Fruit fly (Drosophila melanogaster) whole organism, embryonic: ENCODE results near the gene bwa.

Source experiments
- Aef1 ChIP-seq: fragments of 200-800 bp; sonication (Bioruptor generic); IDR thresholded peaks from 3 replicates; pipeline ENCODE4 v1.3.6; 2022; ENCODE audit warnings: missing biosample characterization, missing genetic modification characterization
- BtbVII ChIP-seq: fragments of 200-800 bp; sonication (Bioruptor generic); optimal IDR thresholded peaks from 3 replicates; lab custom pipeline; 2017; ENCODE audit warnings: missing biosample characterization, mild to moderate bottlenecking, missing genetic modification characterization
- CG11723 ChIP-seq: fragments of 200-800 bp; sonication (Bioruptor generic); optimal IDR thresholded peaks from 2 replicates; lab custom pipeline; 2017; ENCODE audit warnings: missing biosample characterization, mild to moderate bottlenecking, missing genetic modification characterization
- CG12769 ChIP-seq: fragments of 200-800 bp; sonication (Bioruptor generic); optimal IDR thresholded peaks from 2 replicates; lab custom pipeline; 2019; ENCODE audit warnings: missing biosample characterization, mild to moderate bottlenecking, missing genetic modification characterization, moderate library complexity
- CG13424 ChIP-seq: fragments of 200-800 bp; sonication (Bioruptor generic); optimal IDR thresholded peaks from 2 replicates; lab custom pipeline; 2019; ENCODE audit warnings: missing biosample characterization, mild to moderate bottlenecking, missing genetic modification characterization, moderate library complexity
- CG15011 ChIP-seq: fragments of 200-800 bp; sonication (Bioruptor generic); optimal IDR thresholded peaks from 3 replicates; lab custom pipeline; 2018; ENCODE audit warnings: missing biosample characterization, mild to moderate bottlenecking, missing genetic modification characterization
- CG17612 ChIP-seq: fragments of 200-800 bp; sonication (Bioruptor generic); IDR thresholded peaks from 2 replicates; pipeline ENCODE4 v1.3.6; 2022; ENCODE audit warnings: missing biosample characterization, missing genetic modification characterization
- CG18011 ChIP-seq: fragments of 200-800 bp; sonication (Bioruptor generic); optimal IDR thresholded peaks from 2 replicates; lab custom pipeline; 2017; ENCODE audit warnings: missing biosample characterization, missing genetic modification characterization, mild to moderate bottlenecking, moderate library complexity, missing genotype
- CG2120 ChIP-seq: fragments of 200-800 bp; sonication (Bioruptor generic); optimal IDR thresholded peaks from 3 replicates; lab custom pipeline; 2016; ENCODE audit warnings: missing biosample characterization, missing genetic modification characterization
- CG32772 ChIP-seq: fragments of 200-800 bp; sonication (Bioruptor generic); IDR thresholded peaks from 2 replicates; pipeline ENCODE4 v1.3.6; 2022; ENCODE audit warnings: missing biosample characterization, missing genetic modification characterization
- CG43689 ChIP-seq: fragments of 200-800 bp; sonication (Bioruptor generic); IDR thresholded peaks from 2 replicates; pipeline ENCODE4 v1.3.6; 2022; ENCODE audit warnings: missing biosample characterization, missing genetic modification characterization
- CG4707 ChIP-seq: fragments of 200-800 bp; sonication (Bioruptor generic); optimal IDR thresholded peaks from 2 replicates; lab custom pipeline; 2018; ENCODE audit warnings: missing biosample characterization, mild to moderate bottlenecking, missing genetic modification characterization, moderate library complexity
- CG5180 ChIP-seq: fragments of 200-800 bp; sonication (Bioruptor generic); optimal IDR thresholded peaks from 3 replicates; lab custom pipeline; 2017; ENCODE audit warnings: missing biosample characterization, missing genetic modification characterization, mild to moderate bottlenecking, moderate library complexity, missing genetic modification reagents
- CG8281 ChIP-seq: fragments of 200-800 bp; sonication (Bioruptor generic); optimal IDR thresholded peaks from 2 replicates; lab custom pipeline; 2018; ENCODE audit warnings: missing biosample characterization, mild to moderate bottlenecking, missing genetic modification characterization, moderate library complexity
- CG9437 ChIP-seq: fragments of 200-800 bp; sonication (Bioruptor generic); optimal IDR thresholded peaks from 2 replicates; lab custom pipeline; 2018; ENCODE audit warnings: missing biosample characterization, mild to moderate bottlenecking, missing genetic modification characterization
- CG9727 ChIP-seq: fragments of 200-800 bp; sonication (Bioruptor generic); optimal IDR thresholded peaks from 3 replicates; lab custom pipeline; 2017; ENCODE audit warnings: missing biosample characterization, mild to moderate bottlenecking, missing genetic modification characterization
- CG9797 ChIP-seq: fragments of 200-800 bp; sonication (Bioruptor generic); optimal IDR thresholded peaks from 3 replicates; lab custom pipeline; 2018; ENCODE audit warnings: missing biosample characterization, mild to moderate bottlenecking, missing genetic modification characterization
- E2f1 ChIP-seq: fragments of 200-800 bp; sonication (Bioruptor generic); IDR thresholded peaks from 2 replicates; pipeline ENCODE4 v1.3.6; 2022; ENCODE audit warnings: missing biosample characterization, missing genetic modification characterization
- H15 ChIP-seq: fragments of 200-800 bp; sonication (Bioruptor generic); IDR thresholded peaks from 3 replicates; pipeline ENCODE4 v1.3.6; 2022; ENCODE audit warnings: missing biosample characterization, missing genetic modification characterization
- HLHmδ ChIP-seq: fragments of 200-800 bp; sonication (Bioruptor generic); optimal IDR thresholded peaks from 2 replicates; lab custom pipeline; 2018; ENCODE audit warnings: missing biosample characterization, mild to moderate bottlenecking, missing genetic modification characterization, moderate library complexity
- MBD-R2 ChIP-seq: fragments of 200-800 bp; sonication (Bioruptor generic); IDR thresholded peaks from 2 replicates; pipeline ENCODE4 v1.3.6; 2022; ENCODE audit warnings: missing biosample characterization, missing genetic modification characterization
- MTF-1 ChIP-seq: fragments of 200-800 bp; sonication (Bioruptor generic); optimal IDR thresholded peaks from 2 replicates; lab custom pipeline; 2018; ENCODE audit warnings: missing biosample characterization, mild to moderate bottlenecking, missing genetic modification characterization, borderline replicate concordance
- NFAT ChIP-seq: fragments of 200-800 bp; sonication (Bioruptor generic); IDR thresholded peaks from 2 replicates; pipeline ENCODE4 v1.3.6; 2022; ENCODE audit warnings: missing biosample characterization, missing genetic modification characterization
- NK7.1 ChIP-seq: fragments of 200-800 bp; sonication (Bioruptor generic); optimal IDR thresholded peaks from 3 replicates; lab custom pipeline; 2016; ENCODE audit warnings: missing biosample characterization, missing genetic modification characterization
- Sin3A ChIP-seq: fragments of >200 bp; optimal IDR thresholded peaks from 2 replicates; lab custom pipeline; 2018
- Stat92E ChIP-seq, 3 experiments: fragments of >200 bp in 2 of 3; fragments of 200-800 bp in 1 of 3; sonication (Bioruptor generic) in 1 of 3; optimal IDR thresholded peaks; 2 replicates each; lab custom pipeline; 2017 to 2019; ENCODE audit warnings: missing biosample characterization in 3 of 3, missing genetic modification characterization in 3 of 3, mild to moderate bottlenecking in 1 of 3, moderate library complexity in 1 of 3
- ato ChIP-seq: fragments of 200-800 bp; sonication (Bioruptor generic); IDR thresholded peaks from 2 replicates; pipeline ENCODE4 v1.3.6; 2022; ENCODE audit warnings: missing biosample characterization, missing genetic modification characterization; ENCODE audit not compliant: partially characterized antibody
- bab2 ChIP-seq: fragments of 200-800 bp; sonication (Bioruptor generic); optimal IDR thresholded peaks from 2 replicates; lab custom pipeline; 2016; ENCODE audit warnings: missing biosample characterization, missing genetic modification characterization
- caup ChIP-seq: fragments of 200-800 bp; sonication (Bioruptor generic); optimal IDR thresholded peaks from 3 replicates; lab custom pipeline; 2017; ENCODE audit warnings: missing biosample characterization, mild to moderate bottlenecking, missing genetic modification characterization, moderate library complexity; ENCODE audit not compliant: severe bottlenecking
- chm ChIP-seq: fragments of 200-800 bp; sonication (Bioruptor generic); IDR thresholded peaks from 2 replicates; pipeline ENCODE4 v1.3.6; 2022; ENCODE audit warnings: missing biosample characterization, missing genetic modification characterization
- croc ChIP-seq: fragments of 200-800 bp; sonication (Bioruptor generic); conservative IDR thresholded peaks from 3 replicates; pipeline ENCODE4 v1.3.6; 2022; ENCODE audit warnings: missing biosample characterization, missing genetic modification characterization
- cwo ChIP-seq: fragments of 200-800 bp; sonication (Bioruptor generic); optimal IDR thresholded peaks from 3 replicates; lab custom pipeline; 2017; ENCODE audit warnings: missing biosample characterization, missing genetic modification characterization, mild to moderate bottlenecking, moderate library complexity, missing genetic modification reagents
- danr ChIP-seq: fragments of 200-800 bp; sonication (Bioruptor generic); IDR thresholded peaks from 2 replicates; pipeline ENCODE4 v1.3.6; 2022; ENCODE audit warnings: missing biosample characterization, missing genetic modification characterization
- fd96Cb ChIP-seq: fragments of 200-800 bp; sonication (Bioruptor generic); optimal IDR thresholded peaks from 2 replicates; lab custom pipeline; 2018; ENCODE audit warnings: missing biosample characterization, mild to moderate bottlenecking, missing genetic modification characterization, moderate library complexity
- insv ChIP-seq, 2 experiments: fragments of 200-800 bp; sonication (Bioruptor generic); optimal IDR thresholded peaks; 3 replicates each; lab custom pipeline; 2016 to 2018; ENCODE audit warnings: missing biosample characterization in 2 of 2, missing genetic modification characterization in 2 of 2
- inv ChIP-seq: fragments of 200-800 bp; sonication (Bioruptor generic); IDR thresholded peaks from 2 replicates; pipeline ENCODE4 v1.3.6; 2022; ENCODE audit warnings: missing biosample characterization, missing genetic modification characterization; ENCODE audit not compliant: partially characterized antibody
- lilli ChIP-seq: fragments of 200-800 bp; sonication (Bioruptor generic); optimal IDR thresholded peaks from 3 replicates; lab custom pipeline; 2016; ENCODE audit warnings: missing biosample characterization, missing genetic modification characterization
- lola ChIP-seq, 3 experiments: fragments of >200 bp in 2 of 3; fragments of 200-800 bp in 1 of 3; sonication (Bioruptor generic) in 1 of 3; optimal IDR thresholded peaks; 2 replicates each; lab custom pipeline; 2017 to 2019; ENCODE audit warnings: missing biosample characterization in 3 of 3, missing genetic modification characterization in 3 of 3, mild to moderate bottlenecking in 1 of 3, moderate library complexity in 1 of 3
- odd ChIP-seq: fragments of 200-800 bp; sonication (Bioruptor generic); optimal IDR thresholded peaks from 2 replicates; lab custom pipeline; 2017; ENCODE audit warnings: missing biosample characterization, mild to moderate bottlenecking, missing genetic modification characterization
- peb ChIP-seq: fragments of 200-800 bp; sonication (Bioruptor generic); IDR thresholded peaks from 2 replicates; pipeline ENCODE4 v1.3.6; 2022; ENCODE audit warnings: missing biosample characterization, missing genetic modification characterization
- pho ChIP-seq: fragments of 200-800 bp; sonication (Bioruptor generic); optimal IDR thresholded peaks from 2 replicates; lab custom pipeline; 2016; ENCODE audit warnings: missing biosample characterization, missing genetic modification characterization
- prd ChIP-seq, 3 experiments: fragments of >200 bp in 2 of 3; fragments of 200-800 bp in 1 of 3; sonication (Bioruptor generic) in 1 of 3; optimal IDR thresholded peaks in 2 of 3; IDR thresholded peaks in 1 of 3; 2 replicates in 2 of 3; 3 replicates in 1 of 3; pipeline versions ENCODE4 v1.3.6 to Lab custom; 2017 to 2022; ENCODE audit warnings: missing biosample characterization in 1 of 3, missing genetic modification characterization in 1 of 3
- pzg ChIP-seq: fragments of 200-800 bp; sonication (Bioruptor generic); optimal IDR thresholded peaks from 3 replicates; lab custom pipeline; 2018; ENCODE audit warnings: missing biosample characterization, mild to moderate bottlenecking, missing genetic modification characterization, moderate library complexity
- row ChIP-seq: fragments of 200-800 bp; sonication (Bioruptor generic); IDR thresholded peaks from 3 replicates; pipeline ENCODE4 v1.3.6; 2022; ENCODE audit warnings: missing biosample characterization, missing genetic modification characterization
- sens-2 ChIP-seq: fragments of 200-800 bp; sonication (Bioruptor generic); IDR thresholded peaks from 2 replicates; pipeline ENCODE4 v1.3.6; 2022; ENCODE audit warnings: missing biosample characterization, missing genetic modification characterization
- tio ChIP-seq: fragments of 200-800 bp; sonication (Bioruptor generic); optimal IDR thresholded peaks from 2 replicates; lab custom pipeline; 2017; ENCODE audit warnings: missing biosample characterization, missing genetic modification characterization, inconsistent platforms
- trh ChIP-seq: fragments of 200-800 bp; sonication (Bioruptor generic); optimal IDR thresholded peaks from 2 replicates; lab custom pipeline; 2016; ENCODE audit warnings: missing biosample characterization, missing genetic modification characterization
- ttk ChIP-seq: fragments of 200-800 bp; sonication (Bioruptor generic); IDR thresholded peaks from 2 replicates; pipeline ENCODE4 v2.1.2; 2022; ENCODE audit warnings: missing biosample characterization, missing genetic modification characterization
- tup ChIP-seq: fragments of 200-800 bp; sonication (Bioruptor generic); optimal IDR thresholded peaks from 2 replicates; lab custom pipeline; 2016; ENCODE audit warnings: missing biosample characterization, mild to moderate bottlenecking, missing genetic modification characterization, moderate library complexity
- vnd ChIP-seq: fragments of 200-800 bp; sonication (Bioruptor generic); IDR thresholded peaks from 3 replicates; pipeline ENCODE4 v1.3.6; 2022; ENCODE audit warnings: missing biosample characterization, missing genetic modification characterization; ENCODE audit not compliant: partially characterized antibody

The bwa gene

DNA sequence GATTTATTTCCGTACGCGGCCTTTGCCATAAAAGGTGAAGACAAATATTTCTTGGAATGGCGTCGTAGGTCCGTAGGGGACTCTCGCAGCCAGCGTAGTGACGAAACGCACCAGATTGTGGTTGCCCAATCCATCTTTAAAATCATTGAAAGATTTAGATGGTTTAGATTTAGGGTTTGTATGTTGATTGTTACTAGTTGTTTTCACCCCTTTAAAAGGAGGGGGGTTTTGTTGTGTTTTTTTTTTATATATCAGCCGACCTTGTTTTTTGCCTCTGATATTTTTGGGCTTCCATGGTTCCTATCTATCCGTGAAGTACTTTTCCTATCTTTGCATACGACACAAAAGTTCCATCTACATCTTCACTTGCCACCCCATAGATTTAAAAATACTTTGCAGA, 12.7 kb downstream of the bwa start:
- TF ChIP-seq CG2120 (GFP tag; lab: Kevin White, UChicago): peak; percentile 69
- no peak for TF ChIP-seq NK7.1 (GFP tag; lab: Kevin White, UChicago)
- no peak for TF ChIP-seq chm (GFP tag; lab: Robert Waterston, UW)
- TF ChIP-seq CG18011 (GFP tag; lab: Kevin White, UChicago): no peak
- TF ChIP-seq CG8281 (tag; lab: Kevin White, UChicago): no peak
- TF ChIP-seq lola (GFP tag; optimal IDR thresholded peaks at IDR 0.05; lab: Kevin White, UChicago): no peak
- no peak for TF ChIP-seq MTF-1 (GFP tag; lab: Kevin White, UChicago)
- no peak for TF ChIP-seq peb (GFP tag; lab: Robert Waterston, UW)
- TF ChIP-seq CG9797 (GFP tag; lab: Kevin White, UChicago): no peak
- TF ChIP-seq CG9437: no peak
- TF ChIP-seq CG9727: peak; percentile 38
- TF ChIP-seq cwo (GFP tag; lab: Kevin White, UChicago): peak; percentile 54
- peak; percentile 15 for TF ChIP-seq lilli
- TF ChIP-seq row (GFP tag; lab: Robert Waterston, UW): peak; percentile 58
- peak; percentile 43; the same call in 1 of the 2 replicates for TF ChIP-seq E2f1 (GFP tag; lab: Robert Waterston, UW)
- TF ChIP-seq fd96Cb (tag; lab: Kevin White, UChicago): peak; percentile 9
- peak; percentile 56 for TF ChIP-seq pho (GFP tag; lab: Kevin White, UChicago)
- TF ChIP-seq Stat92E (GFP tag; optimal IDR thresholded peaks at IDR 0.05; lab: Kevin White, UChicago): no peak
- TF ChIP-seq ato (GFP tag; lab: Robert Waterston, UW): no peak
- TF ChIP-seq CG5180 (GFP tag; lab: Kevin White, UChicago): no peak
- no peak for TF ChIP-seq Sin3A (lab: Kevin White, UChicago)
- no peak for TF ChIP-seq odd (GFP tag; lab: Kevin White, UChicago)
- peak; percentile 10 for TF ChIP-seq CG15011
- no peak for TF ChIP-seq CG43689 (GFP tag; lab: Robert Waterston, UW)
- TF ChIP-seq CG32772 (GFP tag; lab: Robert Waterston, UW): peak; percentile 22; the same call in 1 of the 2 replicates
- no peak for TF ChIP-seq tup (GFP tag; lab: Kevin White, UChicago)
- no peak for TF ChIP-seq CG17612 (GFP tag; lab: Robert Waterston, UW)
- no peak for TF ChIP-seq insv (GFP tag; optimal IDR thresholded peaks at IDR 0.05; lab: Kevin White, UChicago)
- TF ChIP-seq prd (optimal IDR thresholded peaks at IDR 0.05; lab: Kevin White, UChicago): no peak
- peak; percentile 44; the same call in 1 of the 3 replicates for TF ChIP-seq prd (GFP tag; IDR thresholded peaks at IDR 0.05; lab: Robert Waterston, UW)
- no peak for TF ChIP-seq CG11723 (GFP tag; lab: Kevin White, UChicago)
- no peak for TF ChIP-seq CG13424 (tag; lab: Kevin White, UChicago)
- no peak for TF ChIP-seq tio (GFP tag; lab: Kevin White, UChicago)
- peak; percentile 16 for TF ChIP-seq BtbVII (GFP tag; lab: Kevin White, UChicago)
- peak; percentile 8 for TF ChIP-seq caup
- TF ChIP-seq croc: no peak
- TF ChIP-seq H15 (GFP tag; lab: Robert Waterston, UW): 0 out of 3 replicates have a peak, but pooled peaks have one; percentile 26
- no peak for TF ChIP-seq ttk (GFP tag; lab: Robert Waterston, UW)
- peak; percentile 22; the same call in 1 of the 2 replicates for TF ChIP-seq danr (GFP tag; lab: Robert Waterston, UW)
- TF ChIP-seq Aef1 (GFP tag; lab: Robert Waterston, UW): no peak
- no peak for TF ChIP-seq CG4707
- TF ChIP-seq sens-2: no peak
- TF ChIP-seq bab2 (GFP tag; lab: Kevin White, UChicago): peak; percentile 10
- no peak for TF ChIP-seq HLHmδ (GFP tag; lab: Kevin White, UChicago)
- TF ChIP-seq trh (GFP tag; lab: Kevin White, UChicago): no peak
- TF ChIP-seq NFAT (GFP tag; lab: Robert Waterston, UW): no peak
- no peak for TF ChIP-seq inv
- no peak for TF ChIP-seq vnd
- TF ChIP-seq MBD-R2 (GFP tag; lab: Robert Waterston, UW): no peak
- no peak for TF ChIP-seq pzg (GFP tag; lab: Kevin White, UChicago)
- TF ChIP-seq CG12769 (tag; lab: Kevin White, UChicago): no peak
